Fruit fly (Drosophila melanogaster): ENCODE data around the gene CG17292.

DNA sequence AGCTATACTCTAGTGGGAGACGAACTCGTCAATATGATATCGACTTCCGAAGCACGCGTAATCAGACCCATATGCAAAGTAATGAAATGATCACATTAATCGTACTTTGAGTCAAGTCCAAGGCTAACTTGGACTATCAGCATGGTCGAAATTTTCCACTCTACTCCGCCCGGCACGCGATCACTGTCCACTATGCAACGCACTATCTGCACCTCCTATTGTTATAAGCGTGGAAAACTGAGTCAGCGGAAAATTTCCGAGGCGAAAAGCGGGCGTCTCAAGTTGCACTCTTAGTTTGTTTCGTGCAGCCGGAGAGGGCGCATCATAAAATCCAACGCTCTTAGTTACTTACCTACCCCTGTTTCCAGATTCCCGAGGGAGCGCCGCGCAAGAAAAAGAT lies 15.6 kb downstream of the CG17292 start:
- TF ChIP-seq jim (GFP tag; optimal IDR thresholded peaks at IDR 0.05), result no peak
- TF ChIP-seq Hr83 (GFP tag; optimal IDR thresholded peaks at IDR 0.05; ENCODE audit: poor library complexity, severe bottlenecking), result no peak
- no peak for TF ChIP-seq Rel (GFP tag; optimal IDR thresholded peaks at IDR 0.05)
- TF ChIP-seq Rel (tag; optimal IDR thresholded peaks at IDR 0.05), result no peak
- TF ChIP-seq Jra (GFP tag; optimal IDR thresholded peaks at IDR 0.05), result no peak
- TF ChIP-seq sv (GFP tag; optimal IDR thresholded peaks at IDR 0.05), result no peak
- TF ChIP-seq lola (GFP tag; optimal IDR thresholded peaks at IDR 0.05), result no peak
- no peak for TF ChIP-seq Abd-B (GFP tag; optimal IDR thresholded peaks at IDR 0.05)
- TF ChIP-seq h (GFP tag; optimal IDR thresholded peaks at IDR 0.05), result no peak
- TF ChIP-seq HLH106 (tag; optimal IDR thresholded peaks at IDR 0.05), result no peak
